Fruit fly (Drosophila melanogaster) whole organism, embryonic: Measurements from ENCODE around the gene CG5087.

Experiments used
- Abd-B ChIP-seq: fragments of 200-800 bp; sonication (Bioruptor generic); optimal IDR thresholded peaks from 2 replicates; lab custom pipeline; 2018; ENCODE audit warnings: missing biosample characterization, mild to moderate bottlenecking, missing genetic modification characterization, moderate library complexity
- BEAF-32 ChIP-seq: fragments of 200-800 bp; sonication (Bioruptor generic); optimal IDR thresholded peaks from 3 replicates; lab custom pipeline; 2017; ENCODE audit warnings: missing biosample characterization, missing genetic modification characterization, mild to moderate bottlenecking, moderate library complexity, missing genetic modification reagents
- Bgb ChIP-seq: fragments of 200-800 bp; sonication (Bioruptor generic); IDR thresholded peaks from 2 replicates; pipeline ENCODE4 v1.3.6; 2022; ENCODE audit warnings: missing biosample characterization, missing genetic modification characterization; ENCODE audit not compliant: partially characterized antibody
- CG11504 ChIP-seq: fragments of 200-800 bp; sonication (Bioruptor generic); optimal IDR thresholded peaks from 3 replicates; lab custom pipeline; 2019; ENCODE audit warnings: missing biosample characterization, mild to moderate bottlenecking, missing genetic modification characterization, moderate library complexity
- CG11695 ChIP-seq: fragments of 200-800 bp; sonication (Bioruptor generic); IDR thresholded peaks from 3 replicates; pipeline ENCODE4 v1.3.6; 2022; ENCODE audit warnings: missing biosample characterization, missing genetic modification characterization
- CG12391 ChIP-seq: fragments of 200-800 bp; sonication (Bioruptor generic); optimal IDR thresholded peaks from 3 replicates; lab custom pipeline; 2018; ENCODE audit warnings: missing biosample characterization, mild to moderate bottlenecking, missing genetic modification characterization, moderate library complexity
- CG14014 ChIP-seq: fragments of 200-800 bp; sonication (Bioruptor generic); IDR thresholded peaks from 2 replicates; pipeline ENCODE4 v1.3.6; 2022; ENCODE audit warnings: missing biosample characterization, missing genetic modification characterization
- CG14710 ChIP-seq: fragments of 200-800 bp; sonication (Bioruptor generic); optimal IDR thresholded peaks from 3 replicates; lab custom pipeline; 2019; ENCODE audit warnings: missing biosample characterization, mild to moderate bottlenecking, missing genetic modification characterization, moderate library complexity
- CG1602 ChIP-seq: fragments of 200-800 bp; sonication (Bioruptor generic); optimal IDR thresholded peaks from 3 replicates; lab custom pipeline; 2016; ENCODE audit warnings: missing biosample characterization, missing genetic modification characterization
- CG1603 ChIP-seq: fragments of 200-800 bp; sonication (Bioruptor generic); optimal IDR thresholded peaks from 2 replicates; lab custom pipeline; 2019; ENCODE audit warnings: missing biosample characterization, mild to moderate bottlenecking, missing genetic modification characterization, moderate library complexity
- CG17361 ChIP-seq: fragments of 200-800 bp; sonication (Bioruptor generic); IDR thresholded peaks from 3 replicates; pipeline ENCODE4 v1.3.6; 2022; ENCODE audit warnings: missing biosample characterization, missing genetic modification characterization
- CG17829 ChIP-seq: fragments of 200-800 bp; optimal IDR thresholded peaks from 2 replicates; lab custom pipeline; 2019; ENCODE audit warnings: missing biosample characterization, mild to moderate bottlenecking, missing genetic modification characterization, moderate library complexity
- CG18262 ChIP-seq: fragments of 200-800 bp; optimal IDR thresholded peaks from 3 replicates; lab custom pipeline; 2019; ENCODE audit warnings: missing biosample characterization, mild to moderate bottlenecking, missing genetic modification characterization, moderate library complexity
- CG2712 ChIP-seq: fragments of 200-800 bp; optimal IDR thresholded peaks from 3 replicates; lab custom pipeline; 2019; ENCODE audit warnings: missing biosample characterization, mild to moderate bottlenecking, missing genetic modification characterization, moderate library complexity
- CG31441 ChIP-seq: fragments of 200-800 bp; sonication (Bioruptor generic); IDR thresholded peaks from 2 replicates; pipeline ENCODE4 v1.3.6; 2022; ENCODE audit warnings: missing biosample characterization, missing genetic modification characterization
- CG32772 ChIP-seq: fragments of 200-800 bp; sonication (Bioruptor generic); IDR thresholded peaks from 2 replicates; pipeline ENCODE4 v1.3.6; 2022; ENCODE audit warnings: missing biosample characterization, missing genetic modification characterization
- CG6272 ChIP-seq: fragments of 200-800 bp; sonication (Bioruptor generic); IDR thresholded peaks from 2 replicates; pipeline ENCODE4 v1.3.6; 2022; ENCODE audit warnings: missing biosample characterization, missing genetic modification characterization
- CG7839 ChIP-seq: fragments of 200-800 bp; sonication (Bioruptor generic); optimal IDR thresholded peaks from 3 replicates; lab custom pipeline; 2018; ENCODE audit warnings: missing biosample characterization, mild to moderate bottlenecking, missing genetic modification characterization, moderate library complexity
- CG8359 ChIP-seq: fragments of 200-800 bp; sonication (Bioruptor generic); optimal IDR thresholded peaks from 2 replicates; lab custom pipeline; 2017; ENCODE audit warnings: missing biosample characterization, mild to moderate bottlenecking, missing genetic modification characterization, borderline replicate concordance
- CG8478 ChIP-seq: fragments of >200 bp; optimal IDR thresholded peaks from 2 replicates; lab custom pipeline; 2018
- CTCF ChIP-seq: fragments of 200-800 bp; sonication (Bioruptor generic); optimal IDR thresholded peaks from 2 replicates; lab custom pipeline; 2017; ENCODE audit warnings: missing biosample characterization, mild to moderate bottlenecking, missing genetic modification characterization, moderate library complexity
- CoRest ChIP-seq: fragments of 200-800 bp; sonication (Bioruptor generic); optimal IDR thresholded peaks from 3 replicates; lab custom pipeline; 2018; ENCODE audit warnings: missing biosample characterization, mild to moderate bottlenecking, missing genetic modification characterization, moderate library complexity
- Hr39 ChIP-seq: fragments of >200 bp; optimal IDR thresholded peaks from 2 replicates; lab custom pipeline; 2017
- Lhr ChIP-seq: fragments of 200-800 bp; sonication (Bioruptor generic); optimal IDR thresholded peaks from 3 replicates; lab custom pipeline; 2017; ENCODE audit warnings: mild to moderate bottlenecking, missing biosample characterization, missing genetic modification reagents, missing genetic modification characterization
- MBD-R2 ChIP-seq: fragments of 200-800 bp; sonication (Bioruptor generic); IDR thresholded peaks from 2 replicates; pipeline ENCODE4 v1.3.6; 2022; ENCODE audit warnings: missing biosample characterization, missing genetic modification characterization
- Meics ChIP-seq: fragments of 200-800 bp; sonication (Bioruptor generic); optimal IDR thresholded peaks from 2 replicates; lab custom pipeline; 2017; ENCODE audit warnings: missing biosample characterization, mild to moderate bottlenecking, missing genetic modification characterization
- Myb ChIP-seq: fragments of 200-800 bp; sonication (Bioruptor generic); optimal IDR thresholded peaks from 2 replicates; lab custom pipeline; 2016; ENCODE audit warnings: missing biosample characterization, missing genetic modification characterization
- Neu2 ChIP-seq: fragments of 200-800 bp; sonication (Bioruptor generic); optimal IDR thresholded peaks from 3 replicates; lab custom pipeline; 2016; ENCODE audit warnings: missing biosample characterization, missing genetic modification characterization, borderline replicate concordance
- Ptx1 ChIP-seq: fragments of 200-800 bp; sonication (Bioruptor generic); IDR thresholded peaks from 2 replicates; pipeline ENCODE4 v1.3.6; 2022; ENCODE audit warnings: missing biosample characterization, missing genetic modification characterization
- Trl ChIP-seq, 3 experiments: fragments of >200 bp in 2 of 3; fragments of 200-800 bp in 1 of 3; sonication (Bioruptor generic) in 1 of 3; optimal IDR thresholded peaks; 2 replicates in 1 of 3; 3 replicates in 2 of 3; lab custom pipeline; 2016 to 2017; ENCODE audit warnings: missing biosample characterization in 1 of 3, missing genetic modification characterization in 1 of 3
- amos ChIP-seq: fragments of 200-800 bp; sonication (Bioruptor generic); IDR thresholded peaks from 2 replicates; pipeline ENCODE4 v1.3.6; 2022; ENCODE audit warnings: missing biosample characterization, missing genetic modification characterization; ENCODE audit not compliant: partially characterized antibody
- ash1 ChIP-seq: fragments of 200-800 bp; sonication (Bioruptor generic); optimal IDR thresholded peaks from 2 replicates; lab custom pipeline; 2018; ENCODE audit warnings: missing biosample characterization, mild to moderate bottlenecking, missing genetic modification characterization
- bbx ChIP-seq: fragments of 200-800 bp; sonication (Bioruptor generic); IDR thresholded peaks from 2 replicates; pipeline ENCODE4 v1.3.6; 2022; ENCODE audit warnings: missing biosample characterization, missing genetic modification characterization; ENCODE audit not compliant: partially characterized antibody
- btn ChIP-seq: fragments of 200-800 bp; sonication (Bioruptor generic); optimal IDR thresholded peaks from 2 replicates; lab custom pipeline; 2016; ENCODE audit warnings: missing biosample characterization, missing genetic modification characterization
- gem ChIP-seq: fragments of 200-800 bp; sonication (Bioruptor generic); optimal IDR thresholded peaks from 2 replicates; lab custom pipeline; 2019; ENCODE audit warnings: missing biosample characterization, mild to moderate bottlenecking, missing genetic modification characterization, moderate library complexity
- gfzf ChIP-seq: fragments of 200-800 bp; sonication (Bioruptor generic); optimal IDR thresholded peaks from 2 replicates; lab custom pipeline; 2016; ENCODE audit warnings: missing biosample characterization, mild to moderate bottlenecking, missing genetic modification characterization, moderate library complexity
- hbn ChIP-seq: fragments of 200-800 bp; sonication (Bioruptor generic); IDR thresholded peaks from 2 replicates; pipeline ENCODE4 v1.3.6; 2022; ENCODE audit warnings: missing biosample characterization, missing genetic modification characterization; ENCODE audit not compliant: partially characterized antibody
- hkb ChIP-seq, 2 experiments: fragments of 200-800 bp in 1 of 2; fragments of >200 bp in 1 of 2; sonication (Bioruptor generic) in 1 of 2; IDR thresholded peaks in 1 of 2; optimal IDR thresholded peaks in 1 of 2; 2 replicates each; pipeline versions ENCODE4 v1.3.6 to Lab custom; 2017 to 2022; ENCODE audit warnings: missing biosample characterization in 1 of 2, missing genetic modification characterization in 1 of 2
- ken ChIP-seq: fragments of 200-800 bp; sonication (Bioruptor generic); IDR thresholded peaks from 3 replicates; pipeline ENCODE4 v1.3.6; 2022; ENCODE audit warnings: missing biosample characterization, missing genetic modification characterization
- knrl ChIP-seq: fragments of 200-800 bp; sonication (Bioruptor generic); IDR thresholded peaks from 3 replicates; pipeline ENCODE4 v1.3.6; 2022; ENCODE audit warnings: missing biosample characterization, missing genetic modification characterization; ENCODE audit not compliant: partially characterized antibody
- nmo ChIP-seq: fragments of 200-800 bp; sonication (Bioruptor generic); optimal IDR thresholded peaks from 2 replicates; lab custom pipeline; 2018; ENCODE audit warnings: missing biosample characterization, mild to moderate bottlenecking, missing genetic modification characterization, moderate library complexity
- phol ChIP-seq: fragments of 200-800 bp; sonication (Bioruptor generic); optimal IDR thresholded peaks from 3 replicates; lab custom pipeline; 2018; ENCODE audit warnings: missing biosample characterization, mild to moderate bottlenecking, missing genetic modification characterization, moderate library complexity
- pita ChIP-seq: fragments of 200-800 bp; sonication (Bioruptor generic); optimal IDR thresholded peaks from 2 replicates; lab custom pipeline; 2017; ENCODE audit warnings: missing biosample characterization, mild to moderate bottlenecking, missing genetic modification characterization
- pzg ChIP-seq: fragments of 200-800 bp; sonication (Bioruptor generic); optimal IDR thresholded peaks from 3 replicates; lab custom pipeline; 2018; ENCODE audit warnings: missing biosample characterization, mild to moderate bottlenecking, missing genetic modification characterization, moderate library complexity
- slbo ChIP-seq: fragments of 200-800 bp; sonication (Bioruptor generic); IDR thresholded peaks from 2 replicates; pipeline ENCODE4 v1.3.6; 2022; ENCODE audit warnings: missing biosample characterization, missing genetic modification characterization
- twi ChIP-seq: fragments of 200-800 bp; optimal IDR thresholded peaks from 2 replicates; lab custom pipeline; 2019; ENCODE audit warnings: missing biosample characterization, mild to moderate bottlenecking, missing genetic modification characterization, moderate library complexity
- vvl ChIP-seq: fragments of 200-800 bp; sonication (Bioruptor generic); IDR thresholded peaks from 2 replicates; pipeline ENCODE4 v1.3.6; 2022; ENCODE audit warnings: missing biosample characterization, missing genetic modification characterization
- yki ChIP-seq: fragments of >200 bp; optimal IDR thresholded peaks from 3 replicates; lab custom pipeline; 2018
- zen ChIP-seq: fragments of 200-800 bp; sonication (Bioruptor generic); optimal IDR thresholded peaks from 3 replicates; lab custom pipeline; 2018; ENCODE audit warnings: missing biosample characterization, mild to moderate bottlenecking, missing genetic modification characterization, moderate library complexity

The CG5087 gene

DNA sequence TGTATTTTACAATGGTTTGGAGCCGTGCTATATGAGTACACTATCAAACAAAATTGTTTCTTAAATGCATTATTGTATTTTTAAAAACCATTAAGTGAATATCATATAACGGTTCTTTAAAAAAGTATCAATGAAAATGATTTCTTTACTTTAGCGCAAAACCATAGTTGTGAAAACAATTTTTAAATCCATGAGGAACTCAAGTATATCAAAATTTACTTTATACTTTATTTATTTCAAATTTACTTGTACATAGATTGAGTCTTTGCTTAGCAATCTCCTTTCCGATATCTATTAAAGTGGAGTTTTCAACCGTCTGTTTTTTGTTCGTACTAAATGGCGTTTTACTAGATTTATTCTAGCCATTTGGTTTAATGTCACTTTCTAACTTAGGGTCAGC lies 49.1 kb downstream of the CG5087 start, which contains the start of gene Argk2:
Argk2 (plus strand) TSS at position 378 of the 400 bp plus-strand sequence.
- TF ChIP-seq btn (no peak), ken (GFP tag; lab: Robert Waterston, UW) (peak; percentile 3; the same call in 1 of the 3 replicates), CG32772 (GFP tag; lab: Robert Waterston, UW) (peak; percentile 5; the same call in 1 of the 2 replicates), twi (tag; lab: Kevin White, UChicago) (no peak), MBD-R2 (GFP tag; lab: Robert Waterston, UW) (0 out of 2 replicates have a peak, but pooled peaks have one; percentile 22), CG11504 (tag; lab: Kevin White, UChicago) (peak; percentile 35), phol (tag; lab: Kevin White, UChicago) (peak; percentile 18), Hr39 (lab: Kevin White, UChicago) (no peak), CG14014 (0 out of 2 replicates have a peak, but pooled peaks have one; percentile 16), CG17361 (GFP tag; lab: Robert Waterston, UW) (peak; percentile 81), CG31441 (0 out of 2 replicates have a peak, but pooled peaks have one; percentile 22), vvl (GFP tag; lab: Robert Waterston, UW) (peak; percentile 40; the same call in 1 of the 2 replicates), CTCF (peak; percentile 84), CG14710 (tag; lab: Kevin White, UChicago) (peak; percentile 30), hbn (GFP tag; lab: Robert Waterston, UW) (no peak), gfzf (peak; percentile 64), Neu2 (GFP tag; lab: Kevin White, UChicago) (no peak), Meics (GFP tag; lab: Kevin White, UChicago) (no peak), CG7839 (tag; lab: Kevin White, UChicago) (peak; percentile 9), BEAF-32 (GFP tag; lab: Kevin White, UChicago) (peak; percentile 21), ash1 (GFP tag; lab: Kevin White, UChicago) (no peak), bbx (GFP tag; lab: Robert Waterston, UW) (0 out of 2 replicates have a peak, but pooled peaks have one; percentile 10), nmo (GFP tag; lab: Kevin White, UChicago) (peak; percentile 11), Bgb (GFP tag; lab: Robert Waterston, UW) (peak; percentile 50; the same call in 1 of the 2 replicates), Lhr (GFP tag; lab: Kevin White, UChicago) (peak; percentile 30), CG12391 (tag; lab: Kevin White, UChicago) (no peak), Abd-B (GFP tag; lab: Kevin White, UChicago) (peak; percentile 74), CoRest (peak; percentile 22), CG8359 (no peak), zen (tag; lab: Kevin White, UChicago) (peak; percentile 1), CG1603 (no peak), yki (lab: Kevin White, UChicago) (peak; percentile 12), Trl (optimal IDR thresholded peaks at IDR 0.05; lab: Kevin White, UChicago) (no peak), Trl (GFP tag; optimal IDR thresholded peaks at IDR 0.05; lab: Kevin White, UChicago) (no peak), amos (GFP tag; lab: Robert Waterston, UW) (peak; percentile 45; the same call in 1 of the 2 replicates), CG6272 (GFP tag; lab: Robert Waterston, UW) (peak; percentile 10; the same call in 1 of the 2 replicates), Ptx1 (GFP tag; lab: Robert Waterston, UW) (peak; percentile 51), CG11695 (GFP tag; lab: Robert Waterston, UW) (0 out of 3 replicates have a peak, but pooled peaks have one; percentile 16), slbo (peak; percentile 44), CG17829 (tag; lab: Kevin White, UChicago) (peak; percentile 3), Myb (GFP tag; lab: Kevin White, UChicago) (peak; percentile 69), CG1602 (GFP tag; lab: Kevin White, UChicago) (no peak), CG18262 (tag; lab: Kevin White, UChicago) (peak; percentile 8), gem (peak; percentile 17), pzg (GFP tag; lab: Kevin White, UChicago) (peak; percentile 36), CG2712 (peak; percentile 45), pita (peak; percentile 70), CG8478 (lab: Kevin White, UChicago) (peak; percentile 87), knrl (GFP tag; lab: Robert Waterston, UW) (peak; percentile 58; the same call in 2 of the 3 replicates), hkb (optimal IDR thresholded peaks at IDR 0.05; lab: Kevin White, UChicago) (no peak), hkb (GFP tag; IDR thresholded peaks at IDR 0.05; lab: Robert Waterston, UW) (0 out of 2 replicates have a peak, but pooled peaks have one; percentile 15)
